Worm (Caenorhabditis elegans) whole organism, young adult: ENCODE results near the gene saps-1.

Source experiments
- ama-1 ChIP-seq, 3 experiments: fragments of 150-350 bp in 1 of 3; sonication (generic microtip) in 2 of 3; optimal IDR thresholded peaks; 2 replicates each; lab custom pipeline; 2014 to 2018; ENCODE audit warnings: missing biosample characterization in 2 of 3, missing genetic modification characterization in 2 of 3, missing genetic modification reagents in 2 of 3
- die-1 ChIP-seq: sonication (generic microtip); optimal IDR thresholded peaks from 2 replicates; lab custom pipeline; 2016; ENCODE audit warnings: missing genotype, mild to moderate bottlenecking, missing genetic modification characterization, missing compliant biosample characterization
- ztf-28 ChIP-seq: fragments of 200-800 bp; sonication (Bioruptor generic); IDR thresholded peaks from 2 replicates; pipeline ENCODE4 v1.3.6; 2022; ENCODE audit warnings: missing genetic modification reagents, missing genetic modification characterization, missing compliant biosample characterization

- TF ChIP-seq ztf-28 (no peak), ama-1 (optimal IDR thresholded peaks at IDR 0.05; lab: Kevin White, UChicago) (no peak), ama-1 (GFP tag; optimal IDR thresholded peaks at IDR 0.05; lab: Kevin White, UChicago) (no peak), die-1 (tag; lab: Kevin White, UChicago) (no peak)
Observed at ce11 chrII:11307953-11308352, 10.5 kb downstream of the saps-1 start.
